Worm (Caenorhabditis elegans): Measurements from ENCODE around the gene cyk-1.

Gene cyk-1

DNA sequence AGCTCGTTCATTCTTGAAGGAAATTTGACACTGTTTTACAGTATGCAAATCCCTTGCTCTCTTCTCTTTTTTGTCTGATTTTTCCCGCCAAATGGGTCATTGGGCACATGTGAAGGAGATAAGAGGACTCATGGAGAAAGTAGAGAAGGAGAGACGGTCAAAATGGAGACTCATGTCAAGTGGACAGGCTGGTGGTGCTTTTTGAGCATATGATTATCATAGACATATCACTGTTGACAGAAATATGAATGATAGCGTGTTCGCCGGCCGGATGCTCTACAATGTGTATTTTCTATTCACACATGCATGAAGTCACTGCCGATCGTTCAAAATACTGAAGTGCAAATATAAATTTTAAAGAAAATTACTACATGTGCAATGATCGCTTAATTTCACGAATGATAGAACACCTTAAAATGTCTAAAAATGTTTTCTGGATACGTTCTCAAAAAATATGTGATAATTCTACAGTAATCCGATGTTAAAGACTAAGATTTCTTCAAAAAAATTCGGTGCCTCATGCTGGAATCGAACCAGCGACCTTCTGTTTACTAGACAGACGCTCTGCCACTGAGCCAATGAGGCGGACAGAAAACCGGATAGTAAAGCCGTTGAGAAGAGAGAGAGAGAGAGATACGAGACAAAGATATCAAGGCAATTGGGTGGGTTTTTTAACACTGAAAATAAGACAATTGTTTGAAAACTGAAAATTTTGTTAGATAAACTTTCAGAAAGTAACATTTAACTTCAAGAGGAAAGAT is 1.2 kb upstream of the cyk-1 start (continued):
- TF ChIP-seq unc-120 (tag; optimal IDR thresholded peaks at IDR 0.05; ENCODE audit: poor library complexity, severe bottlenecking) (peak; percentile 45), elt-1 (tag; optimal IDR thresholded peaks at IDR 0.05; ENCODE audit: borderline replicate concordance, insufficient read depth) (no peak), mab-5 (tag; optimal IDR thresholded peaks at IDR 0.05) (no peak), cnd-1 (tag; optimal IDR thresholded peaks at IDR 0.05) (peak; percentile 75), flh-1 (GFP tag; optimal IDR thresholded peaks at IDR 0.05) (no peak)

DNA sequence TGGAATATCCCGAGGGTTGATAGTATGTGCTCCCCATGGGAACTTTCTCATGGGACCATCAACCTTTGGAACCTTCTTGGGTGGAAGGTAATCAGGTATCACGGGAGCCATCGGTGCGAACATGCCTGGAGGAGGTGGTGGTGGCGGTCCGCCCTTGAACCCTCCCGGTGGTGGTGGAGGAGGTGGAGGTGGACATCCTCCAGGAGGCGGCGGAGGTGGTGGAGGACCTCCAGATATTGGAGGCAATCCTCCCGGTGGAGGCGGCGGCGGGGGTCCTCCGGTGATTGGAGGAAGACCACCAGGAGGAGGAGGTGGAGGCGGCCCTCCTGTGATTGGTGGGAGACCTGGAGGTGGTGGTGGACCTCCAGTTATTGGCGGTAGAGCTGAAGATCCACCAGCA is 3.2 kb downstream of the cyk-1 start:
- TF ChIP-seq lin-13 (tag; optimal IDR thresholded peaks at IDR 0.05) (no peak), bed-3 (GFP tag; optimal IDR thresholded peaks at IDR 0.05) (no peak)

DNA sequence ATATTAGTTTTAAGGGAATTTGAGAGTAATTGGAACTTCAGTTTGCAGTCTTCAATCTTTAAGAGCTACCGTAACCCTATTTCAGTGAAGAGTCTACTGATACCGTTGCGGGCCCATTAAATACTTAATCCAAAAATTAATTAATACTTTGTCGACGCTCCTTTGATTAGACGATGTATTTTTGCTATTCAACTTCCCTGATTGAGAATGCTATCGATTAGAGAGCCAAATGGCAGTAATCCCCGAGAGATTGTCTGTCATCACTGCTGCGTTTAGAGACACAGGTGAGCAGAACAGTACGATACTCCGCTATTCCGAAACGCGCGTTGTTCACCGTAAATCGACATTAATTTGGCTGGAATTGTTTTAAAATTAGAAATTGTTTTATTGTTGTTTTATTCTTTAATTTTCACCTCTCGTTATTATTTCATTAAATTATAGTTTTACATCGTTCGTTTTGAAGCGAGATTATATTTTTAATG is 7.8 kb downstream of the cyk-1 start, which contains the start of gene rfl-1:
rfl-1 (plus strand) TSS at position 51 of the 482 bp plus-strand sequence.
- TF ChIP-seq elt-3 (tag; optimal IDR thresholded peaks at IDR 0.05) (no peak), bed-3 (GFP tag; optimal IDR thresholded peaks at IDR 0.05) (no peak), lsy-2 (tag; optimal IDR thresholded peaks at IDR 0.05) (peak; percentile 70), sem-2 (GFP tag; optimal IDR thresholded peaks at IDR 0.05) (no peak), nhr-12 (tag; optimal IDR thresholded peaks at IDR 0.05) (no peak), ceh-43 (GFP tag; optimal IDR thresholded peaks at IDR 0.05) (no peak), ceh-39 (tag; optimal IDR thresholded peaks at IDR 0.05) (peak; percentile 26), elt-1 (tag; optimal IDR thresholded peaks at IDR 0.05; ENCODE audit: borderline replicate concordance, insufficient read depth) (no peak), ces-1 (GFP tag; optimal IDR thresholded peaks at IDR 0.05) (peak; percentile 81), hlh-1 (tag; optimal IDR thresholded peaks at IDR 0.05) (peak; percentile 24), pha-4 (tag; optimal IDR thresholded peaks at IDR 0.05) (peak; percentile 11), cnd-1 (tag; optimal IDR thresholded peaks at IDR 0.05) (no peak)

DNA sequence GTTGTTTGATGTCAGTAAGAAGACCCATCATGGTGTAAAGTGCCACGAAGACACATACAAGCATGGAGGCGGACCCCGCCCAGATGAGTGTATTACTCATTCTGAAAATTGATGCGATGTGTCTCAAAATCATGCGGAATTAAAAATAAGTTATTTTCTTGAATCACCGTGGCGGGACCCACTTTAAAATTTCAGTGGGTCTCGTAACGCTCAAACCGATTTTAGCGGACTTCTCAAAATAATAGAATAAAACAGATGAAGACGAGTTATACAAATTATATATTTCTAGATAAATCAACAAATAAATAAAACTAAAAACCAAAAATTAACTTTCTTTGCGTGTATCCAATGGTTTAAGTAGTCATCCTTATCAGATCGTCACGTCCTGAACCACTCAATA is 8.5 kb downstream of the cyk-1 start, which contains the start of gene col-8:
col-8 (minus strand) TSS at position 101 of the 400 bp plus-strand sequence.
- TF ChIP-seq ceh-39 (tag; optimal IDR thresholded peaks at IDR 0.05): no peak
- TF ChIP-seq drap-1 (GFP tag; optimal IDR thresholded peaks at IDR 0.05): no peak
- no peak for TF ChIP-seq unc-120 (tag; optimal IDR thresholded peaks at IDR 0.05; ENCODE audit: poor library complexity, severe bottlenecking)
- TF ChIP-seq hlh-1 (tag; optimal IDR thresholded peaks at IDR 0.05): no peak
- no peak for TF ChIP-seq sptf-1 (tag; optimal IDR thresholded peaks at IDR 0.05)
- no peak for TF ChIP-seq sem-2 (GFP tag; optimal IDR thresholded peaks at IDR 0.05)
- TF ChIP-seq ceh-43 (GFP tag; optimal IDR thresholded peaks at IDR 0.05): no peak

DNA sequence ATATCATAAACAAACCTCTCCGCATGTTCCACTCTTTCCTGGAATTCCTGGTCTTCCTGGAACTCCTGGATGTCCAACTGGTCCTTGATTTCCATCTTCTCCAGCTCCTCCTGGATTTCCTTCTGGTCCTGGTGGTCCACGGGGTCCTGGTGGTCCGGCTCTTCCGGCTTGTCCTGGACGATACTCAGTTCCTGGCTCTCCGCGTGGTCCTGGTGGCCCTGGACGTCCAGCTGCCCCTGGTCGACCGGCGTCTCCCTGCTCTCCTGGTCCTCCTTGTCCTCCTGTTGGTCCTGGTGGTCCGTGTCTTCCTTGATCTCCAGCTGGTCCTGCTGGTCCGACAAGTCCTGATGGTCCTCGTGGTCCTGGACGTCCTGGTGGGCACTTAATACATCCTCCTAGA is 9.3 kb downstream of the cyk-1 start:
- TF ChIP-seq nhr-12 (tag; optimal IDR thresholded peaks at IDR 0.05) (no peak), zip-8 (tag; optimal IDR thresholded peaks at IDR 0.05) (no peak), ceh-39 (tag; optimal IDR thresholded peaks at IDR 0.05) (no peak)

DNA sequence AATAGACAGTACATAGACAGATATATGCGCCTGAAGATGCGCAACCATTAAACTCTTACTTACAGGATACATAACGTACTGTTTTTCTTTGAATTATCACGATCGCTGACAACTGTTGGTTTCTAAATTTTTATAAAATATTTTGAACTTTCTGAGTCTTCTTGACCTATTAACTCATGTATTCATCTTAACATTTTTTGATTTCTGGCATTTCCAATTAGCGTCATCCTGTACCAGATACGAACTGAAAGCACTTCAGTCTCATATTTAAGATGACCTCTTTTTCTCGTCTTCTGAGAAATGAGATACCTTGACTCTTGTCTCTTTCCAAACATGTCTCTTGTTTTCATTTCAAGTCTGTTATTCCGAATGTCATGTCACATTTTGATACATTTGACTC is 15.2 kb downstream of the cyk-1 start:
- TF ChIP-seq drap-1 (GFP tag; optimal IDR thresholded peaks at IDR 0.05): no peak
- no peak for TF ChIP-seq nhr-28 (tag; optimal IDR thresholded peaks at IDR 0.05)
- no peak for TF ChIP-seq unc-39 (tag; optimal IDR thresholded peaks at IDR 0.05)
- no peak for TF ChIP-seq hlh-1 (tag; optimal IDR thresholded peaks at IDR 0.05)
- TF ChIP-seq pha-4 (tag; optimal IDR thresholded peaks at IDR 0.05): no peak
- TF ChIP-seq ces-1 (GFP tag; optimal IDR thresholded peaks at IDR 0.05): no peak
- TF ChIP-seq nhr-12 (tag; optimal IDR thresholded peaks at IDR 0.05): no peak
- TF ChIP-seq mab-5 (tag; optimal IDR thresholded peaks at IDR 0.05): no peak
- no peak for TF ChIP-seq lsy-2 (tag; optimal IDR thresholded peaks at IDR 0.05)
- TF ChIP-seq tbx-8 (GFP tag; optimal IDR thresholded peaks at IDR 0.05): no peak
- TF ChIP-seq lin-13 (tag; optimal IDR thresholded peaks at IDR 0.05): no peak
- no peak for TF ChIP-seq ceh-83 (GFP tag; optimal IDR thresholded peaks at IDR 0.05)

DNA sequence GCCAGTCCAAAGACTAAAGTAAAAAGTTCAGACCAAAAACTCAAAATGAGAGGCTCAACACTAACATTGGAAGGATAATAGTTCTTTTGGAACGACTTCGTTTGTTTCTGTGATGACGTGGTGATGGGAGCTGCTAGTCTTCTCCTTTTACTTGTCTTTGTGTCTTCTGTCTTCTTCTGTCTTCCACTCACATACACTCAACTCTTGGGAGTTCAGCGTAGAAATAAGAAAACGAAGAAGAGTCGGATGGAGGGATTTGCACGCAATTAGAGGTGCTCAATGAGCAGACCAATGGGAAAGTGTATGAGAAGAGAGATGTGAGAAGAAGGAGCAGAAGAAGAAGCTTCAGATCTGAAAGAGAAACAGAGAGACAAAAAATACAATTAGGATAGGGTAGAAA is 16.9 kb downstream of the cyk-1 start:
- TF ChIP-seq nhr-76 (tag; optimal IDR thresholded peaks at IDR 0.05) (no peak), ces-1 (GFP tag; optimal IDR thresholded peaks at IDR 0.05) (peak; percentile 33), nhr-12 (tag; optimal IDR thresholded peaks at IDR 0.05) (no peak)
